Worm (Caenorhabditis elegans) whole organism, L4 larva: ENCODE measurements around the gene F31A3.5.

Experiments used
- F10B5.3 ChIP-seq: sonication (generic microtip); optimal IDR thresholded peaks from 2 replicates; lab custom pipeline; 2016; ENCODE audit warnings: mild to moderate bottlenecking, missing genetic modification characterization, missing compliant biosample characterization
- F44E2.7 ChIP-seq: fragments of 200-800 bp; sonication (Bioruptor generic); IDR thresholded peaks from 2 replicates; pipeline ENCODE4 v2.1.2; 2022; ENCODE audit warnings: missing genetic modification characterization, missing compliant biosample characterization
- T26A8.4 ChIP-seq: fragments of 200-800 bp; sonication (Bioruptor generic); IDR thresholded peaks from 2 replicates; pipeline ENCODE4 v1.3.6; 2022; ENCODE audit warnings: missing genetic modification characterization, missing compliant biosample characterization
- Y48G9A.11 ChIP-seq: fragments of 200-800 bp; sonication (Bioruptor generic); IDR thresholded peaks from 2 replicates; pipeline ENCODE4 v1.3.6; 2022; ENCODE audit warnings: missing genetic modification reagents, missing genetic modification characterization, missing compliant biosample characterization
- ZK337.2 ChIP-seq: fragments of 200-800 bp; sonication (Bioruptor generic); IDR thresholded peaks from 2 replicates; pipeline ENCODE4 v1.3.6; 2022; ENCODE audit warnings: missing genetic modification reagents, missing genetic modification characterization, missing compliant biosample characterization
- ZK546.5 ChIP-seq, 2 experiments: sonication (generic microtip); optimal IDR thresholded peaks; 2 replicates each; lab custom pipeline; 2017; ENCODE audit warnings: missing biosample characterization in 2 of 2, missing genetic modification characterization in 2 of 2
- aha-1 ChIP-seq: fragments of 150-350 bp; peaks from one replicate; lab custom pipeline; 2014; ENCODE audit warnings: missing biosample characterization, missing genetic modification characterization
- aly-2 ChIP-seq: sonication (generic microtip); optimal IDR thresholded peaks from 2 replicates; lab custom pipeline; 2018; ENCODE audit warnings: missing biosample characterization, missing genetic modification characterization
- ceh-28 ChIP-seq: fragments of 150-350 bp; optimal IDR thresholded peaks from 2 replicates; lab custom pipeline; 2014; ENCODE audit warnings: missing biosample characterization, missing genetic modification reagents, missing genetic modification characterization
- ceh-32 ChIP-seq: sonication (generic microtip); optimal IDR thresholded peaks from 2 replicates; lab custom pipeline; 2016; ENCODE audit warnings: mild to moderate bottlenecking, missing genetic modification characterization, missing compliant biosample characterization; ENCODE audit not compliant: poor library complexity
- ces-1 ChIP-seq: fragments of 150-350 bp; sonication (generic microtip); optimal IDR thresholded peaks from 4 replicates; lab custom pipeline; 2014; ENCODE audit warnings: missing biosample characterization, missing genetic modification reagents, missing genetic modification characterization
- daf-19 ChIP-seq: fragments of 200-800 bp; sonication (Bioruptor generic); conservative IDR thresholded peaks from 2 replicates; pipeline ENCODE4 v1.3.6; 2022; ENCODE audit warnings: missing genetic modification characterization, missing compliant biosample characterization
- dmd-9 ChIP-seq: fragments of 200-800 bp; sonication (Bioruptor generic); IDR thresholded peaks from 2 replicates; pipeline ENCODE4 v1.3.6; 2022; ENCODE audit warnings: missing genetic modification reagents, missing genetic modification characterization, missing compliant biosample characterization
- dpl-1 ChIP-seq: fragments of 150-350 bp; optimal IDR thresholded peaks from 2 replicates; lab custom pipeline; 2014; ENCODE audit warnings: missing biosample characterization, missing genetic modification reagents, missing genetic modification characterization
- duxl-1 ChIP-seq: sonication (generic microtip); optimal IDR thresholded peaks from 2 replicates; lab custom pipeline; 2016; ENCODE audit warnings: mild to moderate bottlenecking, missing genetic modification characterization, moderate library complexity, missing compliant biosample characterization; ENCODE audit not compliant: poor library complexity
- egl-43 ChIP-seq: fragments of 200-800 bp; sonication (Bioruptor generic); IDR thresholded peaks from 2 replicates; pipeline ENCODE4 v1.3.6; 2022; ENCODE audit warnings: missing genetic modification reagents, missing genetic modification characterization, missing compliant biosample characterization
- fos-1 ChIP-seq: fragments of 150-350 bp; optimal IDR thresholded peaks from 2 replicates; lab custom pipeline; 2014; ENCODE audit warnings: missing biosample characterization, missing genetic modification characterization
- lim-7 ChIP-seq: fragments of 200-800 bp; sonication (Bioruptor generic); IDR thresholded peaks from 2 replicates; pipeline ENCODE4 v1.3.6; 2022; ENCODE audit warnings: missing genetic modification characterization, missing compliant biosample characterization
- lin-15B ChIP-seq: fragments of 150-350 bp; sonication (generic microtip); optimal IDR thresholded peaks from 3 replicates; lab custom pipeline; 2014; ENCODE audit warnings: missing biosample characterization, missing genetic modification characterization
- lin-29 ChIP-seq: fragments of 200-800 bp; sonication (Bioruptor generic); IDR thresholded peaks from 2 replicates; pipeline ENCODE4 v1.3.6; 2022; ENCODE audit warnings: missing genetic modification reagents, missing genetic modification characterization, missing compliant biosample characterization
- lin-38 ChIP-seq: fragments of 200-800 bp; sonication (Bioruptor generic); IDR thresholded peaks from 2 replicates; pipeline ENCODE4 v1.3.6; 2022; ENCODE audit warnings: missing genetic modification reagents, missing genetic modification characterization, missing compliant biosample characterization
- lin-39 ChIP-seq: fragments of 150-350 bp; optimal IDR thresholded peaks from 2 replicates; lab custom pipeline; 2014; ENCODE audit warnings: missing biosample characterization, missing genetic modification reagents, missing genetic modification characterization
- lir-3 ChIP-seq: sonication (generic microtip); optimal IDR thresholded peaks from 2 replicates; lab custom pipeline; 2016; ENCODE audit warnings: mild to moderate bottlenecking, missing genetic modification characterization, missing compliant biosample characterization
- lsy-2 ChIP-seq, 2 experiments: fragments of 150-350 bp in 1 of 2; sonication (generic microtip) in 1 of 2; optimal IDR thresholded peaks; 2 replicates each; lab custom pipeline; 2014 to 2017; ENCODE audit warnings: missing biosample characterization in 2 of 2, missing genetic modification characterization in 2 of 2
- madf-5 ChIP-seq, 2 experiments: fragments of 200-800 bp; sonication (Bioruptor generic); IDR thresholded peaks; 2 replicates each; pipeline ENCODE4 v1.3.6; 2022; ENCODE audit warnings: missing compliant biosample characterization in 2 of 2, missing genetic modification characterization in 2 of 2
- mdt-29 ChIP-seq: fragments of 200-800 bp; sonication (Bioruptor generic); IDR thresholded peaks from 2 replicates; pipeline ENCODE4 v1.3.6; 2022; ENCODE audit warnings: missing genetic modification reagents, missing genetic modification characterization, missing compliant biosample characterization
- mxl-2 ChIP-seq: fragments of 200-800 bp; sonication (Bioruptor generic); conservative IDR thresholded peaks from 2 replicates; pipeline ENCODE4 v1.3.6; 2022; ENCODE audit warnings: missing genetic modification reagents, missing genetic modification characterization, missing compliant biosample characterization
- mxl-3 ChIP-seq: fragments of 200-800 bp; sonication (Bioruptor generic); optimal IDR thresholded peaks from 2 replicates; lab custom pipeline; 2018; ENCODE audit warnings: mild to moderate bottlenecking, missing genetic modification characterization, missing compliant biosample characterization
- nhr-102 ChIP-seq: sonication (generic microtip); optimal IDR thresholded peaks from 2 replicates; lab custom pipeline; 2016; ENCODE audit warnings: mild to moderate bottlenecking, missing genetic modification characterization, moderate library complexity, missing compliant biosample characterization
- nhr-11 ChIP-seq: fragments of 150-350 bp; optimal IDR thresholded peaks from 2 replicates; lab custom pipeline; 2014; ENCODE audit warnings: missing biosample characterization, missing genetic modification characterization
- nhr-42 ChIP-seq: fragments of 200-800 bp; sonication (Bioruptor generic); IDR thresholded peaks from 2 replicates; pipeline ENCODE4 v1.3.6; 2022; ENCODE audit warnings: missing genetic modification characterization, missing compliant biosample characterization
- nhr-6 ChIP-seq: fragments of 150-350 bp; optimal IDR thresholded peaks from 2 replicates; lab custom pipeline; 2014; ENCODE audit warnings: missing biosample characterization, missing genetic modification characterization
- nhr-77 ChIP-seq: fragments of 150-350 bp; optimal IDR thresholded peaks from 2 replicates; lab custom pipeline; 2014; ENCODE audit warnings: missing biosample characterization, missing genetic modification characterization
- pha-4 ChIP-seq, 2 experiments: fragments of 150-350 bp in 1 of 2; fragments of 200-800 bp in 1 of 2; sonication (Bioruptor generic) in 1 of 2; IDR thresholded peaks in 1 of 2; optimal IDR thresholded peaks in 1 of 2; 2 replicates each; pipeline versions ENCODE4 v1.3.6 to Lab custom; 2014 to 2022; ENCODE audit warnings: missing genetic modification characterization in 2 of 2, missing genetic modification reagents in 2 of 2, missing biosample characterization in 1 of 2, missing compliant biosample characterization in 1 of 2
- php-3 ChIP-seq: fragments of 200-800 bp; sonication (Bioruptor generic); IDR thresholded peaks from 2 replicates; pipeline ENCODE4 v1.3.6; 2022; ENCODE audit warnings: missing genetic modification reagents, missing genetic modification characterization, missing compliant biosample characterization
- set-16 ChIP-seq: fragments of 200-800 bp; sonication (Bioruptor generic); IDR thresholded peaks from 2 replicates; pipeline ENCODE4 v1.3.6; 2022; ENCODE audit warnings: missing genetic modification reagents, missing genetic modification characterization, missing compliant biosample characterization
- snpc-1.2 ChIP-seq: fragments of 200-800 bp; sonication (Bioruptor generic); IDR thresholded peaks from 2 replicates; pipeline ENCODE4 v1.3.6; 2022; ENCODE audit warnings: missing genetic modification reagents, missing genetic modification characterization, missing compliant biosample characterization
- snpc-4 ChIP-seq: fragments of 150-350 bp; optimal IDR thresholded peaks from 2 replicates; lab custom pipeline; 2014; ENCODE audit warnings: missing biosample characterization, missing genetic modification characterization
- spr-1 ChIP-seq: sonication (generic microtip); optimal IDR thresholded peaks from 2 replicates; lab custom pipeline; 2016; ENCODE audit warnings: mild to moderate bottlenecking, missing genetic modification characterization, missing compliant biosample characterization
- unc-130 ChIP-seq: sonication (generic microtip); optimal IDR thresholded peaks from 2 replicates; lab custom pipeline; 2016; ENCODE audit warnings: missing genetic modification reagents, missing genetic modification characterization, missing compliant biosample characterization
- unc-39 ChIP-seq: sonication (generic microtip); optimal IDR thresholded peaks from 2 replicates; lab custom pipeline; 2017; ENCODE audit warnings: missing biosample characterization, missing genetic modification characterization
- unc-62 ChIP-seq, 3 experiments: fragments of 150-350 bp in 1 of 3; sonication (generic microtip); optimal IDR thresholded peaks in 2 of 3; peaks in 1 of 3; 1 replicate in 1 of 3; 2 replicates in 2 of 3; lab custom pipeline; 2014 to 2017; ENCODE audit warnings: missing biosample characterization in 3 of 3, missing genetic modification characterization in 3 of 3, missing genetic modification reagents in 3 of 3, missing genotype in 1 of 3
- zip-2 ChIP-seq: fragments of 150-350 bp; optimal IDR thresholded peaks from 2 replicates; lab custom pipeline; 2014; ENCODE audit warnings: missing biosample characterization, missing genetic modification characterization
- ztf-11 ChIP-seq: fragments of 150-350 bp; optimal IDR thresholded peaks from 2 replicates; lab custom pipeline; 2014; ENCODE audit warnings: missing biosample characterization, missing genetic modification characterization
- ztf-7 ChIP-seq: fragments of 150-350 bp; optimal IDR thresholded peaks from 2 replicates; lab custom pipeline; 2014; ENCODE audit warnings: missing biosample characterization, missing genetic modification characterization

The F31A3.5 gene

ce11 chrX:17509048-17509776, 54.2 kb downstream of the F31A3.5 start (continued):
- TF ChIP-seq pha-4 (GFP tag; IDR thresholded peaks at IDR 0.05; lab: Robert Waterston, UW) (no peak), pha-4 (tag; optimal IDR thresholded peaks at IDR 0.05; lab: Kevin White, UChicago) (no peak), egl-43 (GFP tag; lab: Robert Waterston, UW) (no peak), fos-1 (no peak), nhr-102 (peak; percentile 10), ZK546.5 (tag; optimal IDR thresholded peaks at IDR 0.05; lab: Kevin White, UChicago) (no peak), lim-7 (GFP tag; lab: Robert Waterston, UW) (no peak), lsy-2 (tag; optimal IDR thresholded peaks at IDR 0.05; lab: Kevin White, UChicago) (no peak), unc-39 (no peak)

- TF ChIP-seq pha-4 (GFP tag; IDR thresholded peaks at IDR 0.05; lab: Robert Waterston, UW) (no peak), pha-4 (tag; optimal IDR thresholded peaks at IDR 0.05; lab: Kevin White, UChicago) (no peak), snpc-4 (tag; lab: Kevin White, UChicago) (no peak), lin-15B (tag; lab: Kevin White, UChicago) (no peak), unc-130 (GFP tag; lab: Kevin White, UChicago) (no peak), ceh-28 (tag; lab: Kevin White, UChicago) (no peak), spr-1 (no peak), T26A8.4 (GFP tag; lab: Robert Waterston, UW) (no peak), ces-1 (no peak), mdt-29 (no peak), snpc-1.2 (GFP tag; lab: Robert Waterston, UW) (no peak), ztf-7 (tag; lab: Kevin White, UChicago) (no peak), unc-62 (GFP tag; optimal IDR thresholded peaks at IDR 0.05 in 1 of 2; lab: Kevin White, UChicago) (no peak), unc-62 (tag; optimal IDR thresholded peaks at IDR 0.05; lab: Kevin White, UChicago) (no peak), zip-2 (tag; lab: Kevin White, UChicago) (no peak), nhr-6 (tag; lab: Kevin White, UChicago) (no peak), dpl-1 (GFP tag; lab: Kevin White, UChicago) (no peak), lin-29 (GFP tag; lab: Robert Waterston, UW) (no peak), ZK337.2 (no peak)
Observed at ce11 chrX:17508137-17508536, 55.3 kb downstream of the F31A3.5 start.

- peak; percentile 96 for TF ChIP-seq mxl-3 (GFP tag; lab: Kevin White, UChicago)
- no peak for TF ChIP-seq mdt-29
- TF ChIP-seq nhr-42 (GFP tag; lab: Robert Waterston, UW) = no peak
- TF ChIP-seq snpc-1.2 (GFP tag; lab: Robert Waterston, UW) = no peak
- peak; percentile 59 for TF ChIP-seq nhr-102
- TF ChIP-seq lin-15B (tag; lab: Kevin White, UChicago) = no peak
- no peak for TF ChIP-seq lir-3 (tag; lab: Kevin White, UChicago)
- no peak for TF ChIP-seq lin-39 (tag; lab: Kevin White, UChicago)
- peak; percentile 93 for TF ChIP-seq nhr-11
- no peak for TF ChIP-seq F44E2.7
- TF ChIP-seq unc-130 (GFP tag; lab: Kevin White, UChicago) = no peak
- TF ChIP-seq nhr-6 (tag; lab: Kevin White, UChicago) = peak; percentile 26
- TF ChIP-seq aly-2 (tag; lab: Kevin White, UChicago) = no peak
- TF ChIP-seq nhr-77 (tag; lab: Kevin White, UChicago) = peak; percentile 80
- TF ChIP-seq unc-39 = no peak
- TF ChIP-seq php-3 (GFP tag; lab: Robert Waterston, UW) = no peak
- TF ChIP-seq aha-1 (tag; lab: Kevin White, UChicago) = peak; percentile 95
- TF ChIP-seq set-16 (GFP tag; lab: Robert Waterston, UW) = no peak
- no peak for TF ChIP-seq daf-19 (GFP tag; lab: Robert Waterston, UW)
- no peak for TF ChIP-seq lin-38 (GFP tag; lab: Robert Waterston, UW)
- no peak for TF ChIP-seq dmd-9
- TF ChIP-seq F10B5.3 (tag; lab: Kevin White, UChicago) = no peak
- no peak for TF ChIP-seq ceh-32 (tag; lab: Kevin White, UChicago)
- no peak for TF ChIP-seq Y48G9A.11 (GFP tag; lab: Robert Waterston, UW)
- no peak for TF ChIP-seq madf-5 (GFP tag; IDR thresholded peaks at IDR 0.05; lab: Robert Waterston, UW)
- no peak for TF ChIP-seq ceh-28 (tag; lab: Kevin White, UChicago)
- no peak for TF ChIP-seq duxl-1 (tag; lab: Kevin White, UChicago)
- TF ChIP-seq mxl-2 = no peak
- no peak for TF ChIP-seq ztf-11 (tag; lab: Kevin White, UChicago)
Observed at ce11 chrX:17505547-17506181, 57.7 kb downstream of the F31A3.5 start.
